Worm (Caenorhabditis elegans) whole organism, midembryonic: Measurements from ENCODE around the gene srx-87.

Experiments
- T22C8.4 ChIP-seq: fragments of 200-800 bp; sonication (Bioruptor generic); IDR thresholded peaks from 2 replicates; pipeline ENCODE4 v1.3.6; 2022; ENCODE audit warnings: missing genetic modification characterization, missing compliant biosample characterization
- cog-1 ChIP-seq: sonication (generic microtip); optimal IDR thresholded peaks from 2 replicates; lab custom pipeline; 2016; ENCODE audit warnings: missing genetic modification characterization, missing compliant biosample characterization
- flt-1 ChIP-seq: fragments of 200-800 bp; sonication (Bioruptor generic); IDR thresholded peaks from 2 replicates; pipeline ENCODE4 v1.3.6; 2022; ENCODE audit warnings: missing genetic modification characterization, missing compliant biosample characterization
- klf-2 ChIP-seq: fragments of 200-800 bp; sonication (Bioruptor generic); conservative IDR thresholded peaks from 2 replicates; pipeline ENCODE4 v1.3.6; 2022; ENCODE audit warnings: missing genetic modification reagents, missing genetic modification characterization, missing compliant biosample characterization
- med-1 ChIP-seq: sonication (generic microtip); optimal IDR thresholded peaks from 2 replicates; lab custom pipeline; 2017; ENCODE audit warnings: missing genetic modification characterization, mild to moderate bottlenecking, missing compliant biosample characterization, antibody characterized with exemption, missing genetic modification reagents; ENCODE audit not compliant: insufficient read depth
- ref-1 ChIP-seq: fragments of 200-800 bp; sonication (Bioruptor generic); conservative IDR thresholded peaks from 2 replicates; pipeline ENCODE4 v1.3.6; 2022; ENCODE audit warnings: missing genetic modification reagents, missing genetic modification characterization, missing compliant biosample characterization
- tab-1 ChIP-seq: fragments of 200-800 bp; sonication (Bioruptor generic); IDR thresholded peaks from 2 replicates; pipeline ENCODE4 v1.3.6; 2022; ENCODE audit warnings: missing genetic modification characterization, missing compliant biosample characterization
- ztf-23 ChIP-seq: fragments of 200-800 bp; sonication (Bioruptor generic); IDR thresholded peaks from 2 replicates; pipeline ENCODE4 v1.3.6; 2022; ENCODE audit warnings: missing genetic modification reagents, missing genetic modification characterization, missing compliant biosample characterization
- ztf-29 ChIP-seq: fragments of 200-800 bp; sonication (Bioruptor generic); IDR thresholded peaks from 2 replicates; pipeline ENCODE4 v1.3.6; 2022; ENCODE audit warnings: missing genetic modification reagents, missing genetic modification characterization, missing compliant biosample characterization

The srx-87 gene

ce11 chrV:11593888-11594287 lies 29.2 kb downstream of the srx-87 start:
- TF ChIP-seq flt-1 (no peak), cog-1 (tag; lab: Kevin White, UChicago) (no peak), klf-2 (no peak), med-1 (GFP tag; lab: Kevin White, UChicago) (no peak), ref-1 (GFP tag; lab: Robert Waterston, UW) (no peak), ztf-29 (GFP tag; lab: Robert Waterston, UW) (no peak), ztf-23 (GFP tag; lab: Robert Waterston, UW) (no peak), tab-1 (no peak), T22C8.4 (no peak)

- TF ChIP-seq cog-1 (tag; lab: Kevin White, UChicago) = no peak
- TF ChIP-seq klf-2 = no peak
- no peak for TF ChIP-seq tab-1
- TF ChIP-seq flt-1 = no peak
- TF ChIP-seq T22C8.4 = no peak
- no peak for TF ChIP-seq ref-1 (GFP tag; lab: Robert Waterston, UW)
- no peak for TF ChIP-seq med-1 (GFP tag; lab: Kevin White, UChicago)
- no peak for TF ChIP-seq ztf-23 (GFP tag; lab: Robert Waterston, UW)
- TF ChIP-seq ztf-29 (GFP tag; lab: Robert Waterston, UW) = no peak
Measured at ce11 chrV:11598807-11599206, 34.1 kb downstream of the srx-87 start, which contains the start of gene srx-84. srx-84 (plus strand) TSS chrV:11599107.

ce11 chrV:11600800-11601199 lies 36.1 kb downstream of the srx-87 start, which contains the start of gene F35B12.9:
F35B12.9 (plus strand) TSS chrV:11601171.
- TF ChIP-seq T22C8.4 (no peak), flt-1 (no peak), ztf-29 (GFP tag; lab: Robert Waterston, UW) (no peak), klf-2 (no peak), med-1 (GFP tag; lab: Kevin White, UChicago) (no peak), tab-1 (no peak), cog-1 (tag; lab: Kevin White, UChicago) (no peak), ref-1 (GFP tag; lab: Robert Waterston, UW) (no peak), ztf-23 (GFP tag; lab: Robert Waterston, UW) (no peak)

ce11 chrV:11604484-11604883 lies 39.8 kb downstream of the srx-87 start, which contains the start of gene dhs-20:
dhs-20 (minus strand) TSS chrV:11604563.
- TF ChIP-seq ztf-23 (GFP tag; lab: Robert Waterston, UW) (no peak), flt-1 (no peak), tab-1 (no peak), klf-2 (no peak)

- TF ChIP-seq ztf-23 (GFP tag; lab: Robert Waterston, UW) = no peak
- TF ChIP-seq ztf-29 (GFP tag; lab: Robert Waterston, UW) = no peak
- TF ChIP-seq klf-2 = no peak
- TF ChIP-seq tab-1 = no peak
- TF ChIP-seq T22C8.4 = no peak
- TF ChIP-seq ref-1 (GFP tag; lab: Robert Waterston, UW) = no peak
- no peak for TF ChIP-seq cog-1 (tag; lab: Kevin White, UChicago)
- no peak for TF ChIP-seq med-1 (GFP tag; lab: Kevin White, UChicago)
- TF ChIP-seq flt-1 = no peak
Measured at ce11 chrV:11605227-11605626, 40.6 kb downstream of the srx-87 start.

- TF ChIP-seq cog-1 (tag; lab: Kevin White, UChicago) (no peak), ztf-23 (GFP tag; lab: Robert Waterston, UW) (no peak), med-1 (GFP tag; lab: Kevin White, UChicago) (no peak), ztf-29 (GFP tag; lab: Robert Waterston, UW) (no peak), T22C8.4 (no peak), flt-1 (no peak), klf-2 (no peak), ref-1 (GFP tag; lab: Robert Waterston, UW) (no peak), tab-1 (no peak)
Measured at ce11 chrV:11606424-11606823, 41.8 kb downstream of the srx-87 start, which contains the start of gene idpp-16. idpp-16 (minus strand) TSS chrV:11606524.

ce11 chrV:11610049-11610448 lies 45.4 kb downstream of the srx-87 start, which contains the start of gene piit-1:
piit-1 (minus strand) TSS chrV:11610149.
- TF ChIP-seq cog-1 (tag; lab: Kevin White, UChicago) (no peak), ztf-29 (GFP tag; lab: Robert Waterston, UW) (no peak)

- TF ChIP-seq flt-1 = peak; percentile 92
- peak; percentile 92 for TF ChIP-seq med-1 (GFP tag; lab: Kevin White, UChicago)
- TF ChIP-seq ztf-29 (GFP tag; lab: Robert Waterston, UW) = peak; percentile 60
- TF ChIP-seq tab-1 = peak; percentile 86
- peak; percentile 91 for TF ChIP-seq ztf-23 (GFP tag; lab: Robert Waterston, UW)
- peak; percentile 45 for TF ChIP-seq cog-1 (tag; lab: Kevin White, UChicago)
- TF ChIP-seq T22C8.4 = peak; percentile 58; the same call in 1 of the 2 replicates
- TF ChIP-seq ref-1 (GFP tag; lab: Robert Waterston, UW) = peak; percentile 53; the same call in 1 of the 2 replicates
- peak; percentile 85 for TF ChIP-seq klf-2
Measured at ce11 chrV:11610481-11610880, 45.8 kb downstream of the srx-87 start, which contains the start of gene sas-5. sas-5 (plus strand) TSS chrV:11610737.

ce11 chrV:11613007-11613406 lies 48.3 kb downstream of the srx-87 start, which contains the start of gene tag-290:
tag-290 (plus strand) TSS chrV:11613307.
- TF ChIP-seq ztf-23 (GFP tag; lab: Robert Waterston, UW) (no peak), med-1 (GFP tag; lab: Kevin White, UChicago) (no peak), T22C8.4 (no peak), flt-1 (no peak), cog-1 (tag; lab: Kevin White, UChicago) (no peak), ztf-29 (GFP tag; lab: Robert Waterston, UW) (no peak), tab-1 (no peak), klf-2 (no peak), ref-1 (GFP tag; lab: Robert Waterston, UW) (no peak)

ce11 chrV:11614805-11615497 lies 50.3 kb downstream of the srx-87 start:
- TF ChIP-seq tab-1 (no peak), med-1 (GFP tag; lab: Kevin White, UChicago) (no peak), ztf-29 (GFP tag; lab: Robert Waterston, UW) (no peak), flt-1 (no peak), ztf-23 (GFP tag; lab: Robert Waterston, UW) (no peak), klf-2 (no peak), cog-1 (tag; lab: Kevin White, UChicago) (no peak), ref-1 (GFP tag; lab: Robert Waterston, UW) (no peak), T22C8.4 (no peak)
